Fruit fly (Drosophila melanogaster) whole organism, embryonic: ENCODE data around the gene CG44004.
A peak's percentile ranks its signal among the peaks of the same experiment; 100 is the strongest.

Source experiments
- Asciz ChIP-seq: fragments of 200-800 bp; sonication (Bioruptor generic); optimal IDR thresholded peaks from 2 replicates; lab custom pipeline; 2017; ENCODE audit warnings: missing biosample characterization, mild to moderate bottlenecking, missing genetic modification characterization, missing genetic modification reagents
- Bgb ChIP-seq: fragments of 200-800 bp; sonication (Bioruptor generic); IDR thresholded peaks from 2 replicates; pipeline ENCODE4 v1.3.6; 2022; ENCODE audit warnings: missing biosample characterization, missing genetic modification characterization; ENCODE audit not compliant: partially characterized antibody
- CG10565 ChIP-seq: fragments of 200-800 bp; sonication (Bioruptor generic); optimal IDR thresholded peaks from 3 replicates; lab custom pipeline; 2016; ENCODE audit warnings: missing biosample characterization, mild to moderate bottlenecking, missing genetic modification characterization
- CG15479 ChIP-seq: fragments of 200-800 bp; sonication (Bioruptor generic); optimal IDR thresholded peaks from 3 replicates; lab custom pipeline; 2019; ENCODE audit warnings: missing biosample characterization, mild to moderate bottlenecking, missing genetic modification characterization, moderate library complexity
- CG1602 ChIP-seq: fragments of 200-800 bp; sonication (Bioruptor generic); optimal IDR thresholded peaks from 3 replicates; lab custom pipeline; 2016; ENCODE audit warnings: missing biosample characterization, missing genetic modification characterization
- CG1647 ChIP-seq: fragments of 200-800 bp; sonication (Bioruptor generic); optimal IDR thresholded peaks from 3 replicates; lab custom pipeline; 2016; ENCODE audit warnings: missing biosample characterization, missing genetic modification characterization
- CG17186 ChIP-seq: fragments of 200-800 bp; sonication (Bioruptor generic); optimal IDR thresholded peaks from 3 replicates; lab custom pipeline; 2017; ENCODE audit warnings: missing biosample characterization, missing genetic modification reagents, missing genetic modification characterization
- CG17568 ChIP-seq: fragments of 200-800 bp; sonication (Bioruptor generic); optimal IDR thresholded peaks from 2 replicates; lab custom pipeline; 2018; ENCODE audit warnings: missing biosample characterization, mild to moderate bottlenecking, missing genetic modification characterization, moderate library complexity
- CG17829 ChIP-seq: fragments of 200-800 bp; optimal IDR thresholded peaks from 2 replicates; lab custom pipeline; 2019; ENCODE audit warnings: missing biosample characterization, mild to moderate bottlenecking, missing genetic modification characterization, moderate library complexity
- CG2199 ChIP-seq: fragments of 200-800 bp; sonication (Bioruptor generic); IDR thresholded peaks from 3 replicates; pipeline ENCODE4 v1.3.6; 2022; ENCODE audit warnings: missing biosample characterization, missing genetic modification characterization
- CG3065 ChIP-seq: fragments of 200-800 bp; sonication (Bioruptor generic); optimal IDR thresholded peaks from 2 replicates; lab custom pipeline; 2016; ENCODE audit warnings: missing biosample characterization, missing genetic modification characterization
- CG31224 ChIP-seq: fragments of 200-800 bp; sonication (Bioruptor generic); IDR thresholded peaks from 2 replicates; pipeline ENCODE4 v1.3.6; 2022; ENCODE audit warnings: missing biosample characterization, missing genetic modification characterization
- CG4424 ChIP-seq: fragments of 200-800 bp; sonication (Bioruptor generic); optimal IDR thresholded peaks from 3 replicates; lab custom pipeline; 2016; ENCODE audit warnings: missing biosample characterization, missing genetic modification characterization
- CG6654 ChIP-seq: fragments of 200-800 bp; sonication (Bioruptor generic); optimal IDR thresholded peaks from 2 replicates; lab custom pipeline; 2017; ENCODE audit warnings: missing biosample characterization, mild to moderate bottlenecking, missing genetic modification characterization
- CG6813 ChIP-seq: fragments of 200-800 bp; sonication (Bioruptor generic); optimal IDR thresholded peaks from 2 replicates; lab custom pipeline; 2017; ENCODE audit warnings: missing biosample characterization, missing genetic modification characterization, mild to moderate bottlenecking, moderate library complexity, missing genetic modification reagents
- CG7839 ChIP-seq: fragments of 200-800 bp; sonication (Bioruptor generic); optimal IDR thresholded peaks from 3 replicates; lab custom pipeline; 2018; ENCODE audit warnings: missing biosample characterization, mild to moderate bottlenecking, missing genetic modification characterization, moderate library complexity
- CG9215 ChIP-seq: fragments of 200-800 bp; sonication (Bioruptor generic); IDR thresholded peaks from 2 replicates; pipeline ENCODE4 v1.3.6; 2022; ENCODE audit warnings: missing biosample characterization, missing genetic modification characterization
- E2f1 ChIP-seq: fragments of 200-800 bp; sonication (Bioruptor generic); IDR thresholded peaks from 2 replicates; pipeline ENCODE4 v1.3.6; 2022; ENCODE audit warnings: missing biosample characterization, missing genetic modification characterization
- ERR ChIP-seq: fragments of 200-800 bp; sonication (Bioruptor generic); optimal IDR thresholded peaks from 2 replicates; lab custom pipeline; 2016; ENCODE audit warnings: missing biosample characterization, missing genetic modification characterization
- HLH3B ChIP-seq: fragments of 200-800 bp; sonication (Bioruptor generic); IDR thresholded peaks from 2 replicates; pipeline ENCODE4 v1.3.6; 2022; ENCODE audit warnings: missing biosample characterization, missing genetic modification characterization
- Hr3 ChIP-seq: fragments of 200-800 bp; sonication (Bioruptor generic); optimal IDR thresholded peaks from 3 replicates; lab custom pipeline; 2016; ENCODE audit warnings: missing biosample characterization, missing genetic modification characterization
- Hr51 ChIP-seq, 2 experiments: fragments of 200-800 bp; sonication (Bioruptor generic); optimal IDR thresholded peaks; 2 replicates in 1 of 2; 3 replicates in 1 of 2; lab custom pipeline; 2016 to 2018; ENCODE audit warnings: missing biosample characterization in 2 of 2, missing genetic modification characterization in 2 of 2, mild to moderate bottlenecking in 1 of 2, moderate library complexity in 1 of 2
- Jarid2 ChIP-seq: fragments of 200-800 bp; sonication (Bioruptor generic); optimal IDR thresholded peaks from 3 replicates; lab custom pipeline; 2017; ENCODE audit warnings: mild to moderate bottlenecking, missing biosample characterization, missing genetic modification reagents, missing genetic modification characterization
- Meics ChIP-seq: fragments of 200-800 bp; sonication (Bioruptor generic); optimal IDR thresholded peaks from 2 replicates; lab custom pipeline; 2017; ENCODE audit warnings: missing biosample characterization, mild to moderate bottlenecking, missing genetic modification characterization
- Mrtf ChIP-seq: fragments of 200-800 bp; sonication (Bioruptor generic); IDR thresholded peaks from 3 replicates; pipeline ENCODE4 v1.3.6; 2022; ENCODE audit warnings: missing biosample characterization, missing genetic modification characterization
- NK7.1 ChIP-seq: fragments of 200-800 bp; sonication (Bioruptor generic); optimal IDR thresholded peaks from 3 replicates; lab custom pipeline; 2016; ENCODE audit warnings: missing biosample characterization, missing genetic modification characterization
- Nf-YC ChIP-seq: fragments of 200-800 bp; optimal IDR thresholded peaks from 3 replicates; lab custom pipeline; 2019; ENCODE audit warnings: missing biosample characterization, mild to moderate bottlenecking, missing genetic modification characterization, moderate library complexity
- PHDP ChIP-seq: fragments of 200-800 bp; sonication (Bioruptor generic); optimal IDR thresholded peaks from 3 replicates; lab custom pipeline; 2018; ENCODE audit warnings: missing biosample characterization, mild to moderate bottlenecking, missing genetic modification characterization, moderate library complexity
- Vsx1 ChIP-seq: fragments of 200-800 bp; sonication (Bioruptor generic); optimal IDR thresholded peaks from 2 replicates; lab custom pipeline; 2017; ENCODE audit warnings: missing biosample characterization, mild to moderate bottlenecking, missing genetic modification characterization, missing genetic modification reagents
- ara ChIP-seq: fragments of 200-800 bp; sonication (Bioruptor generic); IDR thresholded peaks from 2 replicates; pipeline ENCODE4 v1.3.6; 2022; ENCODE audit warnings: missing biosample characterization, missing genetic modification characterization
- ems ChIP-seq: fragments of 200-800 bp; sonication (Bioruptor generic); optimal IDR thresholded peaks from 3 replicates; lab custom pipeline; 2016; ENCODE audit warnings: missing biosample characterization, missing genetic modification characterization
- gcm ChIP-seq: fragments of 200-800 bp; sonication (Bioruptor generic); optimal IDR thresholded peaks from 2 replicates; lab custom pipeline; 2019; ENCODE audit warnings: missing biosample characterization, mild to moderate bottlenecking, missing genetic modification characterization, moderate library complexity
- gem ChIP-seq: fragments of 200-800 bp; sonication (Bioruptor generic); optimal IDR thresholded peaks from 2 replicates; lab custom pipeline; 2019; ENCODE audit warnings: missing biosample characterization, mild to moderate bottlenecking, missing genetic modification characterization, moderate library complexity
- hth ChIP-seq: fragments of >200 bp; optimal IDR thresholded peaks from 2 replicates; lab custom pipeline; 2017; ENCODE audit warnings: inconsistent platforms
- jumu ChIP-seq: fragments of 200-800 bp; sonication (Bioruptor generic); optimal IDR thresholded peaks from 3 replicates; lab custom pipeline; 2016; ENCODE audit warnings: missing biosample characterization, missing genetic modification characterization
- lmd ChIP-seq: fragments of 200-800 bp; sonication (Bioruptor generic); IDR thresholded peaks from 2 replicates; pipeline ENCODE4 v1.3.6; 2022; ENCODE audit warnings: missing biosample characterization, missing genetic modification characterization
- lov ChIP-seq, 2 experiments: fragments of 200-800 bp in 1 of 2; fragments of >200 bp in 1 of 2; sonication (Bioruptor generic) in 1 of 2; IDR thresholded peaks in 1 of 2; optimal IDR thresholded peaks in 1 of 2; 2 replicates in 1 of 2; 3 replicates in 1 of 2; pipeline versions ENCODE4 v1.3.6 to Lab custom; 2017 to 2022; ENCODE audit warnings: missing biosample characterization in 1 of 2, missing genetic modification characterization in 1 of 2
- pb ChIP-seq: fragments of 200-800 bp; sonication (Bioruptor generic); optimal IDR thresholded peaks from 3 replicates; lab custom pipeline; 2016; ENCODE audit warnings: missing biosample characterization, missing genetic modification characterization
- pfk ChIP-seq: fragments of 200-800 bp; sonication (Bioruptor generic); optimal IDR thresholded peaks from 2 replicates; lab custom pipeline; 2018; ENCODE audit warnings: missing biosample characterization, mild to moderate bottlenecking, missing genetic modification characterization, moderate library complexity
- pho ChIP-seq: fragments of 200-800 bp; sonication (Bioruptor generic); optimal IDR thresholded peaks from 2 replicates; lab custom pipeline; 2016; ENCODE audit warnings: missing biosample characterization, missing genetic modification characterization
- pita ChIP-seq: fragments of 200-800 bp; sonication (Bioruptor generic); optimal IDR thresholded peaks from 2 replicates; lab custom pipeline; 2017; ENCODE audit warnings: missing biosample characterization, mild to moderate bottlenecking, missing genetic modification characterization
- pros ChIP-seq: fragments of 200-800 bp; sonication (Bioruptor generic); optimal IDR thresholded peaks from 3 replicates; lab custom pipeline; 2019; ENCODE audit warnings: missing biosample characterization, mild to moderate bottlenecking, missing genetic modification characterization, moderate library complexity
- ro ChIP-seq: fragments of 200-800 bp; sonication (Bioruptor generic); IDR thresholded peaks from 2 replicates; pipeline ENCODE4 v1.3.6; 2022; ENCODE audit warnings: missing biosample characterization, missing genetic modification characterization
- sd ChIP-seq: fragments of 200-800 bp; sonication (Bioruptor generic); optimal IDR thresholded peaks from 3 replicates; lab custom pipeline; 2018; ENCODE audit warnings: missing biosample characterization, mild to moderate bottlenecking, missing genetic modification characterization, moderate library complexity
- sens ChIP-seq: fragments of 200-800 bp; sonication (Bioruptor generic); peaks from one replicate; lab custom pipeline; 2016; ENCODE audit warnings: missing biosample characterization, missing genetic modification characterization
- sob ChIP-seq: fragments of 200-800 bp; sonication (Bioruptor generic); IDR thresholded peaks from 2 replicates; pipeline ENCODE4 v1.3.6; 2022; ENCODE audit warnings: missing biosample characterization, missing genetic modification characterization
- vnd ChIP-seq: fragments of 200-800 bp; sonication (Bioruptor generic); IDR thresholded peaks from 3 replicates; pipeline ENCODE4 v1.3.6; 2022; ENCODE audit warnings: missing biosample characterization, missing genetic modification characterization; ENCODE audit not compliant: partially characterized antibody
- wek ChIP-seq: fragments of 200-800 bp; sonication (Bioruptor generic); optimal IDR thresholded peaks from 3 replicates; lab custom pipeline; 2018; ENCODE audit warnings: missing biosample characterization, mild to moderate bottlenecking, missing genetic modification characterization, moderate library complexity

The CG44004 gene

dm6 chr3L:18029546-18030300, 43.9 kb downstream of the CG44004 start (continued):
- TF ChIP-seq wek (GFP tag; lab: Kevin White, UChicago) (peak; percentile 85), Hr51 (GFP tag; optimal IDR thresholded peaks at IDR 0.05; lab: Kevin White, UChicago) (peak; percentile 45 to 69), Asciz (GFP tag; lab: Kevin White, UChicago) (peak; percentile 86), Hr3 (GFP tag; lab: Kevin White, UChicago) (peak; percentile 83), Jarid2 (GFP tag; lab: Kevin White, UChicago) (peak; percentile 66), lov (optimal IDR thresholded peaks at IDR 0.05; lab: Kevin White, UChicago) (no peak), lov (GFP tag; IDR thresholded peaks at IDR 0.05; lab: Robert Waterston, UW) (peak; percentile 84), vnd (no peak), CG1602 (GFP tag; lab: Kevin White, UChicago) (no peak), ems (GFP tag; lab: Kevin White, UChicago) (peak; percentile 54), CG17186 (GFP tag; lab: Kevin White, UChicago) (peak; percentile 31), CG7839 (tag; lab: Kevin White, UChicago) (peak; percentile 65), pros (GFP tag; lab: Kevin White, UChicago) (peak; percentile 41), pfk (GFP tag; lab: Kevin White, UChicago) (peak; percentile 66), Mrtf (GFP tag; lab: Robert Waterston, UW) (peak; percentile 58; the same call in 2 of the 3 replicates), pho (GFP tag; lab: Kevin White, UChicago) (peak; percentile 11), CG3065 (peak; percentile 38), sens (GFP tag; lab: Kevin White, UChicago) (peak; percentile 94), Nf-YC (tag; lab: Kevin White, UChicago) (peak; percentile 39), sd (tag; lab: Kevin White, UChicago) (peak; percentile 91), PHDP (peak; percentile 68), Meics (GFP tag; lab: Kevin White, UChicago) (peak; percentile 67), HLH3B (peak; percentile 57; the same call in 1 of the 2 replicates), gem (tag; lab: Kevin White, UChicago) (peak; percentile 75), pita (GFP tag; lab: Kevin White, UChicago) (no peak), lmd (peak; percentile 18; the same call in 1 of the 2 replicates), CG17829 (tag; lab: Kevin White, UChicago) (peak; percentile 7), CG1647 (GFP tag; lab: Kevin White, UChicago) (peak; percentile 56), CG15479 (GFP tag; lab: Kevin White, UChicago) (peak; percentile 24), hth (lab: Kevin White, UChicago) (no peak), NK7.1 (GFP tag; lab: Kevin White, UChicago) (peak; percentile 1), CG6813 (GFP tag; lab: Kevin White, UChicago) (peak; percentile 95), CG17568 (GFP tag; lab: Kevin White, UChicago) (peak; percentile 83), CG4424 (GFP tag; lab: Kevin White, UChicago) (peak; percentile 64), Bgb (GFP tag; lab: Robert Waterston, UW) (no peak; the same call in 1 of the 2 replicates), pb (peak; percentile 25), E2f1 (GFP tag; lab: Robert Waterston, UW) (peak; percentile 43; the same call in 1 of the 2 replicates), CG9215 (GFP tag; lab: Robert Waterston, UW) (no peak), gcm (GFP tag; lab: Kevin White, UChicago) (peak; percentile 66), CG6654 (no peak), CG2199 (GFP tag; lab: Robert Waterston, UW) (peak; percentile 93; the same call in 2 of the 3 replicates), sob (GFP tag; lab: Robert Waterston, UW) (peak; percentile 66; the same call in 1 of the 2 replicates), CG31224 (GFP tag; lab: Robert Waterston, UW) (no peak), ERR (GFP tag; lab: Kevin White, UChicago) (peak; percentile 91), jumu (GFP tag; lab: Kevin White, UChicago) (peak; percentile 30), ara (GFP tag; lab: Robert Waterston, UW) (no peak; the same call in 1 of the 2 replicates), Vsx1 (GFP tag; lab: Kevin White, UChicago) (peak; percentile 87), CG10565 (peak; percentile 36), ro (GFP tag; lab: Robert Waterston, UW) (no peak)
